Worm (Caenorhabditis elegans) whole organism, L3 larva: Measurements from ENCODE around the gene basl-1.

Experiments
- R02D3.7 ChIP-seq: fragments of 150-350 bp; optimal IDR thresholded peaks from 2 replicates; lab custom pipeline; 2014; ENCODE audit warnings: missing biosample characterization, missing genetic modification characterization
- aly-2 ChIP-seq: fragments of 150-350 bp; optimal IDR thresholded peaks from 2 replicates; lab custom pipeline; 2014; ENCODE audit warnings: missing biosample characterization, missing genetic modification characterization
- ama-1 ChIP-seq: fragments of 150-350 bp; optimal IDR thresholded peaks from 2 replicates; lab custom pipeline; 2018
- ceh-28 ChIP-seq: fragments of 150-350 bp; optimal IDR thresholded peaks from 2 replicates; lab custom pipeline; 2014; ENCODE audit warnings: missing biosample characterization, missing genetic modification reagents, missing genetic modification characterization
- ceh-82 ChIP-seq: fragments of 150-350 bp; optimal IDR thresholded peaks from 2 replicates; lab custom pipeline; 2014; ENCODE audit warnings: missing biosample characterization, missing genetic modification characterization
- ceh-9 ChIP-seq: sonication (generic microtip); optimal IDR thresholded peaks from 2 replicates; lab custom pipeline; 2018; ENCODE audit warnings: missing biosample characterization, missing genetic modification characterization
- daf-12 ChIP-seq: fragments of 150-350 bp; optimal IDR thresholded peaks from 2 replicates; lab custom pipeline; 2014; ENCODE audit warnings: missing biosample characterization, missing genetic modification reagents, missing genetic modification characterization
- egl-27 ChIP-seq: sonication (generic microtip); optimal IDR thresholded peaks from 4 replicates; lab custom pipeline; 2017; ENCODE audit warnings: missing biosample characterization, missing genetic modification reagents, missing genetic modification characterization
- egl-5 ChIP-seq: fragments of 150-350 bp; optimal IDR thresholded peaks from 2 replicates; lab custom pipeline; 2017; ENCODE audit warnings: missing biosample characterization, missing genetic modification reagents, missing genetic modification characterization, inconsistent platforms
- elt-2 ChIP-seq: sonication (generic microtip); optimal IDR thresholded peaks from 2 replicates; lab custom pipeline; 2016; ENCODE audit warnings: missing genetic modification reagents, mild to moderate bottlenecking, missing genetic modification characterization, missing compliant biosample characterization
- eor-1 ChIP-seq, 2 experiments: fragments of 150-350 bp; optimal IDR thresholded peaks; 2 replicates each; lab custom pipeline; 2014 to 2018; ENCODE audit warnings: missing biosample characterization in 2 of 2, missing genetic modification characterization in 2 of 2
- fkh-10 ChIP-seq: sonication (generic microtip); optimal IDR thresholded peaks from 2 replicates; lab custom pipeline; 2017; ENCODE audit warnings: missing biosample characterization, missing genetic modification reagents, missing genetic modification characterization
- fkh-2 ChIP-seq: fragments of 150-350 bp; optimal IDR thresholded peaks from 2 replicates; lab custom pipeline; 2014; ENCODE audit warnings: missing biosample characterization, missing genetic modification reagents, missing genetic modification characterization
- fos-1 ChIP-seq: fragments of 150-350 bp; optimal IDR thresholded peaks from 2 replicates; lab custom pipeline; 2014; ENCODE audit warnings: missing biosample characterization, missing genetic modification characterization
- hmg-11 ChIP-seq: sonication (generic microtip); optimal IDR thresholded peaks from 2 replicates; lab custom pipeline; 2016; ENCODE audit warnings: missing genetic modification characterization, missing compliant biosample characterization
- jun-1 ChIP-seq: fragments of 150-350 bp; optimal IDR thresholded peaks from 2 replicates; lab custom pipeline; 2014; ENCODE audit warnings: missing biosample characterization, missing genetic modification reagents, missing genetic modification characterization
- lin-15B ChIP-seq: fragments of 150-350 bp; optimal IDR thresholded peaks from 2 replicates; lab custom pipeline; 2014; ENCODE audit warnings: missing biosample characterization, missing genetic modification characterization
- lin-39 ChIP-seq: fragments of 150-350 bp; optimal IDR thresholded peaks from 2 replicates; lab custom pipeline; 2018; ENCODE audit warnings: missing biosample characterization, missing genetic modification reagents, missing genetic modification characterization
- lsy-12 ChIP-seq: sonication (generic microtip); optimal IDR thresholded peaks from 2 replicates; lab custom pipeline; 2016; ENCODE audit warnings: mild to moderate bottlenecking, missing genetic modification characterization, missing compliant biosample characterization
- mdl-1 ChIP-seq: fragments of 150-350 bp; optimal IDR thresholded peaks from 2 replicates; lab custom pipeline; 2014; ENCODE audit warnings: missing biosample characterization, missing genetic modification characterization
- nfya-1 ChIP-seq: sonication (generic microtip); optimal IDR thresholded peaks from 2 replicates; lab custom pipeline; 2017; ENCODE audit warnings: missing genetic modification characterization, mild to moderate bottlenecking, missing compliant biosample characterization, antibody characterized with exemption, moderate library complexity; ENCODE audit not compliant: insufficient read depth
- nhr-11 ChIP-seq: fragments of 150-350 bp; optimal IDR thresholded peaks from 2 replicates; lab custom pipeline; 2014; ENCODE audit warnings: missing biosample characterization, missing genetic modification characterization
- nhr-12 ChIP-seq: fragments of 150-350 bp; optimal IDR thresholded peaks from 2 replicates; lab custom pipeline; 2014; ENCODE audit warnings: missing biosample characterization, missing genetic modification characterization
- nhr-23 ChIP-seq: fragments of 150-350 bp; optimal IDR thresholded peaks from 2 replicates; lab custom pipeline; 2014; ENCODE audit warnings: missing biosample characterization, missing genetic modification reagents, missing genetic modification characterization
- nhr-25 ChIP-seq: sonication (generic microtip); optimal IDR thresholded peaks from 2 replicates; lab custom pipeline; 2017; ENCODE audit warnings: missing biosample characterization, missing genetic modification characterization
- nhr-28 ChIP-seq: fragments of 150-350 bp; optimal IDR thresholded peaks from 2 replicates; lab custom pipeline; 2014; ENCODE audit warnings: missing biosample characterization, missing genetic modification characterization
- nhr-43 ChIP-seq: sonication (generic microtip); optimal IDR thresholded peaks from 2 replicates; lab custom pipeline; 2016; ENCODE audit warnings: mild to moderate bottlenecking, missing genetic modification characterization, missing compliant biosample characterization; ENCODE audit not compliant: poor library complexity, severe bottlenecking
- nhr-77 ChIP-seq: fragments of 150-350 bp; optimal IDR thresholded peaks from 2 replicates; lab custom pipeline; 2014; ENCODE audit warnings: missing biosample characterization, missing genetic modification characterization
- pha-4 ChIP-seq: fragments of 150-350 bp; optimal IDR thresholded peaks from 2 replicates; lab custom pipeline; 2014; ENCODE audit warnings: missing biosample characterization, missing genetic modification reagents, missing genetic modification characterization
- pqm-1 ChIP-seq: fragments of 150-350 bp; optimal IDR thresholded peaks from 2 replicates; lab custom pipeline; 2017; ENCODE audit warnings: missing biosample characterization, missing genetic modification characterization, inconsistent platforms
- sea-2 ChIP-seq: fragments of 150-350 bp; sonication (generic microtip); optimal IDR thresholded peaks from 4 replicates; lab custom pipeline; 2014; ENCODE audit warnings: missing biosample characterization, missing genetic modification reagents, missing genetic modification characterization
- snpc-4 ChIP-seq: fragments of 150-350 bp; optimal IDR thresholded peaks from 2 replicates; lab custom pipeline; 2014; ENCODE audit warnings: missing biosample characterization, missing genetic modification characterization
- tbx-2 ChIP-seq: sonication (generic microtip); optimal IDR thresholded peaks from 2 replicates; lab custom pipeline; 2016; ENCODE audit warnings: mild to moderate bottlenecking, missing genetic modification characterization, missing compliant biosample characterization
- unc-39 ChIP-seq: sonication (generic microtip); optimal IDR thresholded peaks from 4 replicates; lab custom pipeline; 2017; ENCODE audit warnings: missing biosample characterization, missing genetic modification characterization
- unc-62 ChIP-seq: fragments of 150-350 bp; sonication (generic microtip); optimal IDR thresholded peaks from 4 replicates; lab custom pipeline; 2014; ENCODE audit warnings: missing biosample characterization, missing genetic modification reagents, missing genetic modification characterization
- zag-1 ChIP-seq: fragments of 150-350 bp; optimal IDR thresholded peaks from 2 replicates; lab custom pipeline; 2014; ENCODE audit warnings: missing biosample characterization, missing genetic modification characterization

The basl-1 gene

DNA sequence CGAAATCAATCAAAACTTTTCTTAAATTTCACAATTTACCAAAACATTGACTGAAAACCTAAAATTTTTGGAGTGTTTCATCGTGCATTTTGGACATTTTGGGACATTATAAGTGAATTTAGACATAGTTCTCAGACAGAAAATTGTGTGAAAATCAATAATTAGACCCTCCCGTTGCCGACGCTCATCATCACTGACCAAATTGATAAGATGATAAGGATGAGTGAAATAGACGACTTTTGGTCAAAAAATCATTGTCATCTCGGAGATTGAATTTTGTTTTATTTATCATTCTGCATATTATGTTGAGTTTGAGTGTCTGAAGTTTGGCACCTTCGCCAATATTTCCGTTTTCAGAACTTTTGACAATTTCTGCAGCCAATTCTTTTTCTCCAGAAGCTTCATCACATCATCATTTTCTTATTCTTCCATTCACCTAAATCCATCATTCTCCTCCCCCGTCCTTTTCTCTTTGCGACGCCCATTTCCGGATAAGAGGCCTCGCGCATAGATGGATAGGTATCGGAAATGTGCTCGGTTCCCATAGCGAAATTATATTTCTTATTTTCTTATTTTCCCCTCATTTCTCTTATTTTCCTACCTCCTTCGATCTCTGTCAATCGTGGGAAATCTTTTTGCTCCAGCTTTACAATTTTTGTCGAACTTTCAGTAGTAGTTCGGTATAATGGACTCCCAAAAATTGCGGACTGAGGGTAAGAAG, 3.0 kb upstream of the basl-1 start, which contains the start of gene bas-1:
Gene bas-1, plus strand, starts transcription at position 671 of the 721 bp plus-strand sequence.
- TF ChIP-seq elt-2 (tag; lab: Kevin White, UChicago) (peak; percentile 34), nhr-25 (tag; lab: Kevin White, UChicago) (no peak), lin-39 (peak; percentile 6), snpc-4 (tag; lab: Kevin White, UChicago) (no peak), egl-27 (tag; lab: Kevin White, UChicago) (no peak), aly-2 (tag; lab: Kevin White, UChicago) (no peak), fkh-2 (tag; lab: Kevin White, UChicago) (no peak), zag-1 (tag; lab: Kevin White, UChicago) (no peak), unc-62 (GFP tag; lab: Kevin White, UChicago) (no peak), ceh-9 (no peak), pqm-1 (tag; lab: Kevin White, UChicago) (peak; percentile 60), ceh-82 (tag; lab: Kevin White, UChicago) (no peak)

DNA sequence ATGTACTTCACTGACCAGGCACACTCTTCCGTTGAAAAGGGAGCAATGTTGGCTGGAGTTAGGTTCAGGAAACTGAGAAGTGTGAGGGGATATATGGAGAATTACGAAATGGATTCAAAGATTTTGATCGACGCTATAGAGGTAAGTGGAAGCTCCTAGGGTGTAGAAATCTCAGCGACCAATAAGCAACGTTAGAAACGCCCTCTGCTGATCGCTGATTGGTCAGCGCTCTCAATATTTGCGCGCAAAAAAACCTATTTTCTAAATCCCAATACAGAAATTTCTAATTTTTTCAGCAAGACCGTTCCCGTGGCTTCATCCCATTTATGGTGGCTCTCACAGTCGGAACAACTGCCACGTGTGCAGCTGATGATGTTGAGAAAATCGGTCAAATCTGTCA, 927 bp downstream of the basl-1 start:
- no peak for TF ChIP-seq mdl-1 (tag; lab: Kevin White, UChicago)
- TF ChIP-seq nfya-1 (tag; lab: Kevin White, UChicago): peak; percentile 56

DNA sequence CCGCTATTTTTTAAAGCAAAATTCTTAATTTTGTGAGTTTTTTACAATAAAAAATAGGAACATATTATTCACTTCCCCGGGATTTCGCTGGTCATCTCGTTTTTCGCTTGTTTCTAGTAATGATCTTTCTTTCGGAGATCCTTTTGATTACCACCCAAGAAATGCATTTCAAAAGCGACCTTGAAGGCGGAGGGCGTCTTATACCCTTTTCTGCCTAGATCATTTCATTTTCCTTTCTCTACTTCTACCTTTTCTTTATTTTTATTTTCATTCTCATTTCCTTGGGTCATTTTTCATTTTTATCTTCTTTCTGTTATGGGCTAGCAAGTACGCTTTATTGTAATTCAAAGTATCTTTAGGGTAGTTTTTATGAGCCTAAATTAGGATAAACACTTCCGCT, 5.4 kb downstream of the basl-1 start:
- TF ChIP-seq nhr-25 (tag; lab: Kevin White, UChicago) (peak; percentile 11), ceh-9 (no peak)

DNA sequence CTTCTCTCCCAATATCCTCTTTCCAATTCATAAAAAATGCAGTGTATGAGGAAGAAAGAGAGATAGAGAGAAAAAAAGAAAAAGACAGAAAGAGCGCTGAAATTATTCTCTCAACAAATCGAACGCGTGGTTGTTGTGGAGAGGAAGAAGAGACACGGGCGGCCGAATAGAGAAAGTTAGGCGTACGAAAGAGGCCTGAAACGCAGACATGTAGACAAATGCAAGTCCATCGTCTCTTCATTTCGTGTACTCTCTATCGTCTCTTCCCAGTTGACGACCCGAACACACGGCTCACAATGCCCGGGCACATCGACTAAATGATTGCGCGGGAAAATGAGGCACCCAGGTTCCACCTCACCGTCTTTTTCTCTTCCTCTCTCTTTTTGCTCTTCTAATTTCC, 6.5 kb downstream of the basl-1 start:
- peak; percentile 87 for TF ChIP-seq nfya-1 (tag; lab: Kevin White, UChicago)
- no peak for TF ChIP-seq nhr-28
- no peak for TF ChIP-seq nhr-77 (tag; lab: Kevin White, UChicago)
- peak; percentile 57 for TF ChIP-seq tbx-2
- TF ChIP-seq snpc-4 (tag; lab: Kevin White, UChicago): peak; percentile 54
- no peak for TF ChIP-seq sea-2 (GFP tag; lab: Kevin White, UChicago)
- TF ChIP-seq jun-1 (tag; lab: Kevin White, UChicago): peak; percentile 48
- peak; percentile 53 for TF ChIP-seq nhr-25 (tag; lab: Kevin White, UChicago)
- no peak for TF ChIP-seq daf-12 (tag; lab: Kevin White, UChicago)
- TF ChIP-seq lin-15B (tag; lab: Kevin White, UChicago): peak; percentile 65
- peak; percentile 82 for TF ChIP-seq elt-2 (tag; lab: Kevin White, UChicago)
- TF ChIP-seq fkh-2 (tag; lab: Kevin White, UChicago): no peak
- TF ChIP-seq eor-1 (tag; optimal IDR thresholded peaks at IDR 0.05; lab: Kevin White, UChicago): no peak
- peak; percentile 23 for TF ChIP-seq R02D3.7
- no peak for TF ChIP-seq nhr-43 (tag; lab: Kevin White, UChicago)
- TF ChIP-seq zag-1 (tag; lab: Kevin White, UChicago): no peak
- no peak for TF ChIP-seq fos-1 (tag; lab: Kevin White, UChicago)
- peak; percentile 62 for TF ChIP-seq egl-5 (tag; lab: Kevin White, UChicago)
- peak; percentile 8 for TF ChIP-seq pqm-1 (tag; lab: Kevin White, UChicago)
- peak; percentile 61 for TF ChIP-seq lsy-12 (tag; lab: Kevin White, UChicago)
- TF ChIP-seq ceh-28: peak; percentile 34
- TF ChIP-seq lin-39: peak; percentile 49
- no peak for TF ChIP-seq nhr-12 (tag; lab: Kevin White, UChicago)
- TF ChIP-seq nhr-11: peak; percentile 8
- no peak for TF ChIP-seq unc-39 (tag; lab: Kevin White, UChicago)
- no peak for TF ChIP-seq ama-1
- TF ChIP-seq pha-4: peak; percentile 85
- TF ChIP-seq hmg-11 (tag; lab: Kevin White, UChicago): peak; percentile 86
- no peak for TF ChIP-seq aly-2 (tag; lab: Kevin White, UChicago)
- TF ChIP-seq fkh-10 (GFP tag; lab: Kevin White, UChicago): no peak
- peak; percentile 15 for TF ChIP-seq nhr-23 (tag; lab: Kevin White, UChicago)
- peak; percentile 63 for TF ChIP-seq mdl-1 (tag; lab: Kevin White, UChicago)
